Worm (Caenorhabditis elegans) whole organism, early embryonic: ENCODE results near the gene R13D11.1.

Experiments used
- B0310.2 ChIP-seq: sonication (generic microtip); optimal IDR thresholded peaks from 2 replicates; lab custom pipeline; 2016; ENCODE audit warnings: mild to moderate bottlenecking, missing genetic modification characterization, missing compliant biosample characterization
- aly-1 ChIP-seq: sonication (generic microtip); optimal IDR thresholded peaks from 2 replicates; lab custom pipeline; 2016; ENCODE audit warnings: missing genetic modification characterization, missing compliant biosample characterization
- ceh-36 ChIP-seq: sonication (generic microtip); optimal IDR thresholded peaks from 2 replicates; lab custom pipeline; 2016; ENCODE audit warnings: missing genetic modification characterization, inconsistent platforms, missing compliant biosample characterization
- flt-1 ChIP-seq: fragments of 200-800 bp; sonication (Bioruptor generic); IDR thresholded peaks from 2 replicates; pipeline ENCODE4 v1.3.6; 2022; ENCODE audit warnings: missing genetic modification characterization, missing compliant biosample characterization
- tbx-37 ChIP-seq: fragments of 200-800 bp; sonication (Bioruptor generic); conservative IDR thresholded peaks from 2 replicates; pipeline ENCODE4 v1.3.6; 2022; ENCODE audit warnings: missing genetic modification reagents, missing genetic modification characterization, missing compliant biosample characterization

ce11 chrV:852184-852583 is 34.9 kb downstream of the R13D11.1 start, which contains the start of gene K09C6.3:
- TF ChIP-seq tbx-37 (GFP tag; lab: Robert Waterston, UW), result no peak
- no peak for TF ChIP-seq B0310.2 (tag; lab: Kevin White, UChicago)
- TF ChIP-seq ceh-36 (tag; lab: Kevin White, UChicago), result no peak
- TF ChIP-seq flt-1, result no peak
- TF ChIP-seq aly-1 (tag; lab: Kevin White, UChicago), result no peak
